Worm (Caenorhabditis elegans) whole organism, dauer: Measurements from ENCODE around the gene Y66D12A.30.

Experiments
- unc-62 ChIP-seq: sonication (generic microtip); optimal IDR thresholded peaks from 2 replicates; lab custom pipeline; 2017; ENCODE audit warnings: missing biosample characterization, missing genetic modification reagents, missing genetic modification characterization

Y66D12A.30 gene

DNA sequence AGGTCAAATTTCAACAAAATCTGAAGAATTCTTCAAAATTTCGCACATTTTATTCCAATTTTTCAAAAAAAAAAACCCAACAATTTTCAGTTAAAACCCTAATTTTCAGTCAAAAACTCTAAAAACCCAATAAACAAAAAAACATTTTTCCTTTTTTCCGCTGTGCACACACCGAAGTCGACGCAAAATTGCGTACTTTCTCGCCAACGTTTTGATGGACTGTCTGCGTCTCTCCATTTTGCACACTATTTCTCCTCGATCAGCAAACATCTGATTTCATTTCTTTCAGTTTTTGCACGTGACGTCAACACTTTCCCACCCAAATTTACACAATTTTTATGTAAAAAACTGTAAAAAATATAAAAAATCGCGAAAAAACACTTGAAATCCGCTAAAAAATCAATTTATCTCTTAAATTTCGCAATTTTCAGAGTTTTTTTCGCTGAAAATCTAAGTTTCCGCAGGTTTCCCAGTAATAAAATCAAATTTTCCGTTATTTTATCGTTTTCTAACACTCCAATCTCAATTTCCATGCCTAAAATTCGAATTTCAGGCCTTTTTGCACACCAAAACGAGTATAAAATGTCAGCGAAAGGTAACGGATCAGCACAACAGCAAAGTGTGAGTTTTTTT lies 47.6 kb downstream of the Y66D12A.30 start, which contains the start of gene crh-1:
crh-1 (plus strand) TSS at position 583 of the 633 bp plus-strand sequence.
- no peak for TF ChIP-seq unc-62 (GFP tag; lab: Kevin White, UChicago)

ce11 chrIII:11659804-11660203 lies 50.1 kb downstream of the Y66D12A.30 start:
- TF ChIP-seq unc-62 (GFP tag; lab: Kevin White, UChicago), result no peak

- TF ChIP-seq unc-62 (GFP tag; lab: Kevin White, UChicago), result no peak
These were observed 51.1 kb downstream of the Y66D12A.30 start for ce11 chrIII:11660736-11661135.
